Worm (Caenorhabditis elegans) whole organism, young adult: Measurements from ENCODE around the gene Y57G11C.38.

Experiments used
- madf-10 ChIP-seq: sonication (generic microtip); optimal IDR thresholded peaks from 2 replicates; lab custom pipeline; 2016; ENCODE audit warnings: mild to moderate bottlenecking, missing genetic modification characterization, missing compliant biosample characterization
- nfya-1 ChIP-seq: sonication (generic microtip); optimal IDR thresholded peaks from 2 replicates; lab custom pipeline; 2017; ENCODE audit warnings: antibody characterized with exemption, missing compliant biosample characterization, missing genetic modification characterization, borderline replicate concordance; ENCODE audit not compliant: insufficient read depth
- snpc-4 ChIP-seq, 5 experiments: fragments of 150-350 bp in 1 of 5; sonication (generic microtip) in 4 of 5; optimal IDR thresholded peaks; 2 replicates each; lab custom pipeline; 2014 to 2018; ENCODE audit warnings: missing genetic modification characterization in 5 of 5, missing biosample characterization in 3 of 5, antibody characterized with exemption in 2 of 5, mild to moderate bottlenecking in 2 of 5, missing compliant biosample characterization in 2 of 5, missing genotype in 2 of 5, moderate library complexity in 2 of 5, missing genetic modification reagents in 1 of 5
- somi-1 ChIP-seq: fragments of 200-800 bp; sonication (Bioruptor generic); optimal IDR thresholded peaks from 2 replicates; lab custom pipeline; 2018; ENCODE audit warnings: mild to moderate bottlenecking, missing genetic modification characterization, missing compliant biosample characterization
- zim-3 ChIP-seq: sonication (generic microtip); optimal IDR thresholded peaks from 2 replicates; lab custom pipeline; 2017; ENCODE audit warnings: mild to moderate bottlenecking, missing genetic modification characterization, moderate library complexity, missing compliant biosample characterization

DNA sequence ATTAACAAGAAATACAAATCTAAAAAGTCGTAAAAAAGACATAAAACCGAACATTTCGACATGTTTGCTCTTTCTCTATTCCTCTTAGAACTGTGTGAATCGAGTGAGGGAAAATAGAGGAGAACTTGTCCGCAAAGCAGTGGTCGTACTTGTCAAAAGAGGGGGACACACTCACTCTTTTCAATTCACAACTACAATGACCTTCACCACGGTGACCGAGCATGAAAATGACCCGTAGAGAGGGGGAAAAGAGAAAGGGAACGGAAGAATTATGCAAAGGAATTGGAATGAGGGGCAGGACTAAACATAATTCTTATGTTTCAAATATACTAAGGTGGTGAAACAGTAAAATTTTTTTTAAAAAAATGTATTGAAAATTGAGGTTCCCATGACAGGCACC, 28.7 kb upstream of the Y57G11C.38 start:
- TF ChIP-seq somi-1 (no peak), snpc-4 (GFP tag; optimal IDR thresholded peaks at IDR 0.05; lab: Kevin White, UChicago) (no peak), snpc-4 (tag; optimal IDR thresholded peaks at IDR 0.05; lab: Kevin White, UChicago) (peak in 1 of 4 experiments; percentile 47), madf-10 (no peak), zim-3 (no peak), nfya-1 (tag; lab: Kevin White, UChicago) (no peak)
